Fruit fly (Drosophila melanogaster) whole organism, embryonic: ENCODE measurements around the gene CG15742.

Source experiments
- Bdp1 ChIP-seq: fragments of 200-800 bp; sonication (Bioruptor generic); optimal IDR thresholded peaks from 3 replicates; lab custom pipeline; 2016; ENCODE audit warnings: missing biosample characterization, missing genetic modification characterization
- C15 ChIP-seq: fragments of 200-800 bp; sonication (Bioruptor generic); IDR thresholded peaks from 3 replicates; pipeline ENCODE4 v1.3.6; 2022; ENCODE audit warnings: missing biosample characterization, missing genetic modification characterization
- CG10543 ChIP-seq: fragments of 200-800 bp; sonication (Bioruptor generic); optimal IDR thresholded peaks from 3 replicates; lab custom pipeline; 2017; ENCODE audit warnings: missing biosample characterization, mild to moderate bottlenecking, missing genetic modification characterization, moderate library complexity
- CG11085 ChIP-seq: fragments of 200-800 bp; sonication (Bioruptor generic); IDR thresholded peaks from 2 replicates; pipeline ENCODE4 v1.3.6; 2022; ENCODE audit warnings: missing biosample characterization, missing genetic modification characterization
- CG11560 ChIP-seq: fragments of 200-800 bp; sonication (Bioruptor generic); IDR thresholded peaks from 3 replicates; pipeline ENCODE4 v1.3.6; 2022; ENCODE audit warnings: missing biosample characterization, missing genetic modification characterization
- CG12299 ChIP-seq: fragments of 200-800 bp; sonication (Bioruptor generic); optimal IDR thresholded peaks from 2 replicates; lab custom pipeline; 2018; ENCODE audit warnings: missing biosample characterization, mild to moderate bottlenecking, missing genetic modification characterization
- CG13894 ChIP-seq: fragments of 200-800 bp; sonication (Bioruptor generic); optimal IDR thresholded peaks from 3 replicates; lab custom pipeline; 2018; ENCODE audit warnings: missing biosample characterization, mild to moderate bottlenecking, missing genetic modification characterization, moderate library complexity
- CG14014 ChIP-seq: fragments of 200-800 bp; sonication (Bioruptor generic); IDR thresholded peaks from 2 replicates; pipeline ENCODE4 v1.3.6; 2022; ENCODE audit warnings: missing biosample characterization, missing genetic modification characterization
- CG14441 ChIP-seq: fragments of 200-800 bp; sonication (Bioruptor generic); IDR thresholded peaks from 2 replicates; pipeline ENCODE4 v1.3.6; 2022; ENCODE audit warnings: missing biosample characterization, missing genetic modification characterization
- CG14710 ChIP-seq: fragments of 200-800 bp; sonication (Bioruptor generic); optimal IDR thresholded peaks from 3 replicates; lab custom pipeline; 2019; ENCODE audit warnings: missing biosample characterization, mild to moderate bottlenecking, missing genetic modification characterization, moderate library complexity
- CG16813 ChIP-seq: fragments of 200-800 bp; sonication (Bioruptor generic); IDR thresholded peaks from 3 replicates; pipeline ENCODE4 v1.3.6; 2022; ENCODE audit warnings: missing biosample characterization, missing genetic modification characterization; ENCODE audit not compliant: partially characterized antibody
- CG17186 ChIP-seq: fragments of 200-800 bp; sonication (Bioruptor generic); optimal IDR thresholded peaks from 3 replicates; lab custom pipeline; 2017; ENCODE audit warnings: missing biosample characterization, missing genetic modification reagents, missing genetic modification characterization
- CG18011 ChIP-seq: fragments of 200-800 bp; sonication (Bioruptor generic); optimal IDR thresholded peaks from 2 replicates; lab custom pipeline; 2017; ENCODE audit warnings: missing biosample characterization, missing genetic modification characterization, mild to moderate bottlenecking, moderate library complexity, missing genotype
- CG18619 ChIP-seq: fragments of 200-800 bp; sonication (Bioruptor generic); optimal IDR thresholded peaks from 3 replicates; lab custom pipeline; 2017; ENCODE audit warnings: missing biosample characterization, mild to moderate bottlenecking, missing genetic modification characterization
- CG2120 ChIP-seq: fragments of 200-800 bp; sonication (Bioruptor generic); optimal IDR thresholded peaks from 3 replicates; lab custom pipeline; 2016; ENCODE audit warnings: missing biosample characterization, missing genetic modification characterization
- CG30431 ChIP-seq: fragments of 200-800 bp; sonication (Bioruptor generic); optimal IDR thresholded peaks from 2 replicates; lab custom pipeline; 2017; ENCODE audit warnings: missing biosample characterization, missing genetic modification characterization
- CG3281 ChIP-seq: fragments of 200-800 bp; sonication (Bioruptor generic); optimal IDR thresholded peaks from 3 replicates; lab custom pipeline; 2017; ENCODE audit warnings: missing biosample characterization, mild to moderate bottlenecking, missing genetic modification characterization
- CG33557 ChIP-seq: fragments of 200-800 bp; sonication (Bioruptor generic); optimal IDR thresholded peaks from 2 replicates; lab custom pipeline; 2019; ENCODE audit warnings: missing biosample characterization, mild to moderate bottlenecking, missing genetic modification characterization, moderate library complexity
- CG3726 ChIP-seq: fragments of 200-800 bp; sonication (Bioruptor generic); IDR thresholded peaks from 3 replicates; pipeline ENCODE4, ENCODE4 v1.3.6; 2022; ENCODE audit warnings: missing biosample characterization, missing genetic modification characterization
- CG5245 ChIP-seq: fragments of 200-800 bp; sonication (Bioruptor generic); optimal IDR thresholded peaks from 3 replicates; lab custom pipeline; 2016; ENCODE audit warnings: missing biosample characterization, missing genetic modification characterization
- CG7839 ChIP-seq: fragments of 200-800 bp; sonication (Bioruptor generic); optimal IDR thresholded peaks from 3 replicates; lab custom pipeline; 2018; ENCODE audit warnings: missing biosample characterization, mild to moderate bottlenecking, missing genetic modification characterization, moderate library complexity
- CG7928 ChIP-seq: fragments of 200-800 bp; sonication (Bioruptor generic); optimal IDR thresholded peaks from 2 replicates; lab custom pipeline; 2017; ENCODE audit warnings: missing biosample characterization, mild to moderate bottlenecking, missing genetic modification characterization
- CG8944 ChIP-seq: fragments of 200-800 bp; sonication (Bioruptor generic); optimal IDR thresholded peaks from 3 replicates; lab custom pipeline; 2016; ENCODE audit warnings: missing biosample characterization, missing genetic modification characterization
- CoRest ChIP-seq: fragments of 200-800 bp; sonication (Bioruptor generic); optimal IDR thresholded peaks from 3 replicates; lab custom pipeline; 2018; ENCODE audit warnings: missing biosample characterization, mild to moderate bottlenecking, missing genetic modification characterization, moderate library complexity
- Hr3 ChIP-seq: fragments of 200-800 bp; sonication (Bioruptor generic); optimal IDR thresholded peaks from 3 replicates; lab custom pipeline; 2016; ENCODE audit warnings: missing biosample characterization, missing genetic modification characterization
- Lpt ChIP-seq: fragments of >200 bp; optimal IDR thresholded peaks from 2 replicates; lab custom pipeline; 2018; ENCODE audit warnings: missing biosample characterization, missing genetic modification characterization
- Mes4 ChIP-seq: fragments of 200-800 bp; sonication (Bioruptor generic); optimal IDR thresholded peaks from 2 replicates; lab custom pipeline; 2016; ENCODE audit warnings: missing biosample characterization, missing genetic modification characterization
- NK7.1 ChIP-seq: fragments of 200-800 bp; sonication (Bioruptor generic); optimal IDR thresholded peaks from 3 replicates; lab custom pipeline; 2016; ENCODE audit warnings: missing biosample characterization, missing genetic modification characterization
- Neu2 ChIP-seq: fragments of 200-800 bp; sonication (Bioruptor generic); optimal IDR thresholded peaks from 3 replicates; lab custom pipeline; 2016; ENCODE audit warnings: missing biosample characterization, missing genetic modification characterization, borderline replicate concordance
- Oaz ChIP-seq: fragments of 200-800 bp; sonication (Bioruptor generic); IDR thresholded peaks from 2 replicates; pipeline ENCODE4 v1.3.6; 2022; ENCODE audit warnings: missing biosample characterization, missing genetic modification characterization
- Ravus ChIP-seq: fragments of 200-800 bp; sonication (Bioruptor generic); IDR thresholded peaks from 2 replicates; pipeline ENCODE4 v1.3.6; 2022; ENCODE audit warnings: missing biosample characterization, missing genetic modification characterization
- Vsx1 ChIP-seq: fragments of 200-800 bp; sonication (Bioruptor generic); optimal IDR thresholded peaks from 2 replicates; lab custom pipeline; 2017; ENCODE audit warnings: missing biosample characterization, mild to moderate bottlenecking, missing genetic modification characterization, missing genetic modification reagents
- bcd ChIP-seq: fragments of 200-800 bp; sonication (Bioruptor generic); optimal IDR thresholded peaks from 2 replicates; lab custom pipeline; 2017; ENCODE audit warnings: missing biosample characterization, mild to moderate bottlenecking, missing genetic modification characterization
- cas ChIP-seq: fragments of 200-800 bp; sonication (Bioruptor generic); IDR thresholded peaks from 2 replicates; pipeline ENCODE4 v1.3.6; 2022; ENCODE audit warnings: missing biosample characterization, missing genetic modification characterization
- cato ChIP-seq: fragments of 200-800 bp; sonication (Bioruptor generic); optimal IDR thresholded peaks from 2 replicates; lab custom pipeline; 2016; ENCODE audit warnings: missing biosample characterization, missing genetic modification characterization, borderline replicate concordance
- chinmo ChIP-seq: fragments of 200-800 bp; sonication (Bioruptor generic); IDR thresholded peaks from 4 replicates; pipeline ENCODE4 v1.3.6; 2022; ENCODE audit warnings: missing biosample characterization, missing genetic modification characterization; ENCODE audit not compliant: partially characterized antibody
- crc ChIP-seq: fragments of 200-800 bp; sonication (Bioruptor generic); optimal IDR thresholded peaks from 2 replicates; lab custom pipeline; 2016; ENCODE audit warnings: missing biosample characterization, missing genetic modification characterization
- fd102C ChIP-seq: fragments of 200-800 bp; sonication (Bioruptor generic); optimal IDR thresholded peaks from 2 replicates; lab custom pipeline; 2018; ENCODE audit warnings: missing biosample characterization, mild to moderate bottlenecking, missing genetic modification characterization, moderate library complexity
- ham ChIP-seq: fragments of 200-800 bp; sonication (Bioruptor generic); IDR thresholded peaks from 2 replicates; pipeline ENCODE4 v1.3.6; 2022; ENCODE audit warnings: missing biosample characterization, missing genetic modification characterization
- ind ChIP-seq: fragments of 200-800 bp; sonication (Bioruptor generic); optimal IDR thresholded peaks from 3 replicates; lab custom pipeline; 2016; ENCODE audit warnings: missing biosample characterization, missing genetic modification characterization
- knrl ChIP-seq: fragments of 200-800 bp; sonication (Bioruptor generic); IDR thresholded peaks from 3 replicates; pipeline ENCODE4 v1.3.6; 2022; ENCODE audit warnings: missing biosample characterization, missing genetic modification characterization; ENCODE audit not compliant: partially characterized antibody
- nerfin-1 ChIP-seq: fragments of 200-800 bp; sonication (Bioruptor generic); optimal IDR thresholded peaks from 3 replicates; lab custom pipeline; 2019; ENCODE audit warnings: missing biosample characterization, mild to moderate bottlenecking, missing genetic modification characterization, moderate library complexity
- peb ChIP-seq: fragments of 200-800 bp; sonication (Bioruptor generic); IDR thresholded peaks from 2 replicates; pipeline ENCODE4 v1.3.6; 2022; ENCODE audit warnings: missing biosample characterization, missing genetic modification characterization
- pita ChIP-seq: fragments of 200-800 bp; sonication (Bioruptor generic); optimal IDR thresholded peaks from 2 replicates; lab custom pipeline; 2017; ENCODE audit warnings: missing biosample characterization, mild to moderate bottlenecking, missing genetic modification characterization
- pros ChIP-seq: fragments of 200-800 bp; sonication (Bioruptor generic); optimal IDR thresholded peaks from 3 replicates; lab custom pipeline; 2019; ENCODE audit warnings: missing biosample characterization, mild to moderate bottlenecking, missing genetic modification characterization, moderate library complexity
- row ChIP-seq: fragments of 200-800 bp; sonication (Bioruptor generic); IDR thresholded peaks from 3 replicates; pipeline ENCODE4 v1.3.6; 2022; ENCODE audit warnings: missing biosample characterization, missing genetic modification characterization
- sens ChIP-seq: fragments of 200-800 bp; sonication (Bioruptor generic); peaks from one replicate; lab custom pipeline; 2016; ENCODE audit warnings: missing biosample characterization, missing genetic modification characterization
- shn ChIP-seq: fragments of 200-800 bp; sonication (Bioruptor generic); optimal IDR thresholded peaks from 3 replicates; lab custom pipeline; 2016; ENCODE audit warnings: missing biosample characterization, missing genetic modification characterization
- sug ChIP-seq: fragments of 200-800 bp; optimal IDR thresholded peaks from 2 replicates; lab custom pipeline; 2019; ENCODE audit warnings: missing biosample characterization, mild to moderate bottlenecking, missing genetic modification characterization, moderate library complexity

Gene CG15742

DNA sequence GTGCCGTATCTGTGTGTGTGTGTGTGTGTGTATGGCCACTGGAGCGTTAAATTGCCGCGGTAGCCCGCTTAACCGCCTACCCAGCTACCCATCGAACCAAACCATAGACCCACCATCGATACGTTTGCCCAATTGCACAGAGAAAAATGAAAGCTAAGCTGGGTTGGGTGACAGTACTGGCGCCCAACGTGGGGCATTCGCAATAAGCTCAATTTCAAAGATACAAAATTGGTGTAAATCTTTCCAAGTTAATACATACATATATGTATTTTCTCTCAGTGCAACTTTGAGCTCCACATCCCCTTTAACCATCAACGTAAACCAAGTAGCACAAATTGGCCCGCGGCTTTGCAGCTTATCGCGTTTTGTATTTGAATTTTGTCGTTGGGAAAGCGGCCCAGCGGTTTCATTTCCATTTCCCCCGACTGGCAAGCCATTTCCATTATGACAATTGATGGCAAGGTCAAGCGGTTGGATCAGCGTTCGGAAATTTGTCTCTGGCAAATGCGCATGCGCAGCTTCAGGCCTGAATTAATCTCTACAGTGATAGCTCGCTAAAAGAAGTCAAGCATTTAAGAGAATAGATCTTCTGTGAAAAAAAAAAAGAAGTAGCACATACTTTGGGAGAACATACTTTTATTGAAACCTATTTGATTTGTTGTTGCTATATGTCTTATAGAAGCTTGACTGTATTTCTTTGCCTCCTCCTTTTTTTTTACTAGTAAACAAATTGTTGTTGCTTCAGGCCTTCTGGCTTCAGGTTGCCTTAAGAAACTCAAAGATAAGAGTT is 25.7 kb downstream of the CG15742 start (continued):
- TF ChIP-seq cas (GFP tag; lab: Robert Waterston, UW): 0 out of 2 replicates have a peak, but pooled peaks have one; percentile 12
- TF ChIP-seq cato (GFP tag; lab: Kevin White, UChicago): peak; percentile 24
- TF ChIP-seq CG7839 (tag; lab: Kevin White, UChicago): peak; percentile 77
- TF ChIP-seq sug (tag; lab: Kevin White, UChicago): peak; percentile 0
- peak; percentile 61 for TF ChIP-seq CG18619 (GFP tag; lab: Kevin White, UChicago)
- peak; percentile 38 for TF ChIP-seq nerfin-1 (tag; lab: Kevin White, UChicago)
- TF ChIP-seq Lpt: no peak
- TF ChIP-seq Vsx1: peak; percentile 66
- peak; percentile 74 for TF ChIP-seq CG14014 (GFP tag; lab: Robert Waterston, UW)
- TF ChIP-seq CG17186 (GFP tag; lab: Kevin White, UChicago): peak; percentile 8
- peak; percentile 56 for TF ChIP-seq CG2120 (GFP tag; lab: Kevin White, UChicago)
- no peak for TF ChIP-seq Neu2 (GFP tag; lab: Kevin White, UChicago)
- peak; percentile 44 for TF ChIP-seq crc (GFP tag; lab: Kevin White, UChicago)
- TF ChIP-seq knrl (GFP tag; lab: Robert Waterston, UW): no peak
- peak; percentile 96 for TF ChIP-seq sens (GFP tag; lab: Kevin White, UChicago)
- TF ChIP-seq CG5245 (GFP tag; lab: Kevin White, UChicago): peak; percentile 64
- no peak for TF ChIP-seq pita (GFP tag; lab: Kevin White, UChicago)
- TF ChIP-seq pros (GFP tag; lab: Kevin White, UChicago): no peak
- peak; percentile 47 for TF ChIP-seq CG14710 (tag; lab: Kevin White, UChicago)
- peak; percentile 59 for TF ChIP-seq CG30431
- peak; percentile 36 for TF ChIP-seq Mes4 (GFP tag; lab: Kevin White, UChicago)
- peak; percentile 76 for TF ChIP-seq row (GFP tag; lab: Robert Waterston, UW)
- TF ChIP-seq CG3281: peak; percentile 50
- peak; percentile 2 for TF ChIP-seq CG10543 (GFP tag; lab: Kevin White, UChicago)
- TF ChIP-seq C15 (GFP tag; lab: Robert Waterston, UW): 0 out of 3 replicates have a peak, but pooled peaks have one; percentile 47
- TF ChIP-seq fd102C (GFP tag; lab: Kevin White, UChicago): no peak
- TF ChIP-seq CG33557 (GFP tag; lab: Kevin White, UChicago): no peak
- TF ChIP-seq peb (GFP tag; lab: Robert Waterston, UW): peak; percentile 39; the same call in 1 of the 2 replicates
- no peak for TF ChIP-seq CG16813 (GFP tag; lab: Robert Waterston, UW)
- TF ChIP-seq ham (GFP tag; lab: Robert Waterston, UW): no peak
- 0 out of 4 replicates have a peak, but pooled peaks have one; percentile 53 for TF ChIP-seq chinmo (GFP tag; lab: Robert Waterston, UW)
- peak; percentile 66 for TF ChIP-seq CoRest
- TF ChIP-seq CG3726 (GFP tag; lab: Robert Waterston, UW): peak; percentile 62; the same call in 1 of the 3 replicates
- TF ChIP-seq Ravus (GFP tag; lab: Robert Waterston, UW): peak; percentile 34
- peak; percentile 90 for TF ChIP-seq CG14441 (GFP tag; lab: Robert Waterston, UW)
- TF ChIP-seq NK7.1 (GFP tag; lab: Kevin White, UChicago): peak; percentile 19
- peak; percentile 75 for TF ChIP-seq ind (GFP tag; lab: Kevin White, UChicago)
- peak; percentile 63 for TF ChIP-seq Oaz (GFP tag; lab: Robert Waterston, UW)
- TF ChIP-seq CG11560 (tag; lab: Robert Waterston, UW): no peak; the same call in 2 of the 3 replicates
- peak; percentile 75 for TF ChIP-seq bcd
- peak; percentile 65 for TF ChIP-seq Hr3 (GFP tag; lab: Kevin White, UChicago)
- TF ChIP-seq Bdp1: peak; percentile 26
- peak; percentile 22 for TF ChIP-seq CG13894 (tag; lab: Kevin White, UChicago)
- peak; percentile 1 for TF ChIP-seq CG18011 (GFP tag; lab: Kevin White, UChicago)
- TF ChIP-seq shn (GFP tag; lab: Kevin White, UChicago): peak; percentile 50
- TF ChIP-seq CG8944 (GFP tag; lab: Kevin White, UChicago): peak; percentile 63
- no peak for TF ChIP-seq CG7928 (GFP tag; lab: Kevin White, UChicago)
- no peak for TF ChIP-seq CG12299
- TF ChIP-seq CG11085 (GFP tag; lab: Robert Waterston, UW): peak; percentile 28; the same call in 1 of the 2 replicates
